Worm (Caenorhabditis elegans): ENCODE data around the gene pqn-73.

pqn-73 gene

DNA sequence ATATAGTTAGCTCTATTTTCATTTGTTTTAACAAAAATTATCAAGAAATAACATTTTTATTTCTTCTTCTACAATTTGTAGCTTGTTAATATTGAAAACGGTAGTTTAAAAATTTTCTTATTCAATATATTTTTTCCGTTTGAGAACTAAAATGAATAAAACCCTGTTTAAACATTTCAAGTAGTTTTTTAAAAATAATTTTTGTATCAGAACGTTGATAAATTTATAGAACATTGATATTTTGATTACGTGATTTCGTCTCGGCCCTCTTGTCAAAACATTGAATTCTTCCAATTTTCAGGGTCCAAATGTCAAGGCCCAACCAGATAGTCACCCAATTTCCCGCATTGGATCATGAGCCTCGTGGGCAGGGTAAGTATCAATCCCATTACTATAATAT lies at the start of gene pqn-73:
pqn-73 (plus strand) TSS at position 301 of the 400 bp plus-strand sequence.
- TF ChIP-seq nhr-67 (tag; optimal IDR thresholded peaks at IDR 0.05): no peak
- no peak for TF ChIP-seq nhr-77 (tag; optimal IDR thresholded peaks at IDR 0.05)
- TF ChIP-seq nhr-11 (tag; optimal IDR thresholded peaks at IDR 0.05): no peak
- no peak for TF ChIP-seq aly-2 (tag; optimal IDR thresholded peaks at IDR 0.05)
- no peak for TF ChIP-seq ztf-4 (tag; optimal IDR thresholded peaks at IDR 0.05)
- no peak for TF ChIP-seq elt-2 (tag; optimal IDR thresholded peaks at IDR 0.05)
- TF ChIP-seq lin-15B (tag; optimal IDR thresholded peaks at IDR 0.05): no peak
- no peak for TF ChIP-seq eor-1 (tag; optimal IDR thresholded peaks at IDR 0.05)
- TF ChIP-seq nhr-76 (tag; optimal IDR thresholded peaks at IDR 0.05): no peak
- no peak for TF ChIP-seq lsy-12 (tag; optimal IDR thresholded peaks at IDR 0.05)
- TF ChIP-seq ceh-9 (tag; optimal IDR thresholded peaks at IDR 0.05): no peak
- no peak for TF ChIP-seq elt-3 (tag; optimal IDR thresholded peaks at IDR 0.05)
- no peak for TF ChIP-seq ama-1 (optimal IDR thresholded peaks at IDR 0.05)
- TF ChIP-seq mdl-1 (tag; optimal IDR thresholded peaks at IDR 0.05): no peak
- no peak for TF ChIP-seq zag-1 (tag; optimal IDR thresholded peaks at IDR 0.05)
- TF ChIP-seq skn-1 (tag; optimal IDR thresholded peaks at IDR 0.05): no peak
- TF ChIP-seq fos-1 (tag; optimal IDR thresholded peaks at IDR 0.05): no peak
- TF ChIP-seq elt-1 (tag; optimal IDR thresholded peaks at IDR 0.05): no peak
- no peak for TF ChIP-seq fkh-2 (tag; optimal IDR thresholded peaks at IDR 0.05)

ce11 chrII:8494228-8494717 lies 46.2 kb upstream of the pqn-73 start, which contains the start of gene M05D6.9:
Gene M05D6.9, plus strand, starts transcription at chrII:8494278.
- TF ChIP-seq lsy-12 (tag; optimal IDR thresholded peaks at IDR 0.05) (no peak), egl-27 (tag; optimal IDR thresholded peaks at IDR 0.05) (no peak), nhr-67 (tag; optimal IDR thresholded peaks at IDR 0.05) (no peak), unc-39 (tag; optimal IDR thresholded peaks at IDR 0.05) (no peak), egl-5 (tag; optimal IDR thresholded peaks at IDR 0.05) (no peak), elt-1 (tag; optimal IDR thresholded peaks at IDR 0.05) (peak; percentile 51), R02D3.7 (tag; optimal IDR thresholded peaks at IDR 0.05) (no peak), nhr-25 (tag; optimal IDR thresholded peaks at IDR 0.05) (peak; percentile 1), eor-1 (tag; optimal IDR thresholded peaks at IDR 0.05) (no peak)

ce11 chrII:8496184-8496583 lies 44.3 kb upstream of the pqn-73 start:
- TF ChIP-seq egl-5 (tag; optimal IDR thresholded peaks at IDR 0.05) (peak; percentile 13), fkh-10 (GFP tag; optimal IDR thresholded peaks at IDR 0.05) (no peak), lin-39 (tag; optimal IDR thresholded peaks at IDR 0.05) (peak; percentile 31)

- TF ChIP-seq mdl-1 (tag; optimal IDR thresholded peaks at IDR 0.05) (no peak), daf-12 (tag; optimal IDR thresholded peaks at IDR 0.05) (no peak), ceh-28 (tag; optimal IDR thresholded peaks at IDR 0.05) (no peak), pqm-1 (tag; optimal IDR thresholded peaks at IDR 0.05) (no peak), sea-2 (GFP tag; optimal IDR thresholded peaks at IDR 0.05) (no peak), ama-1 (optimal IDR thresholded peaks at IDR 0.05) (no peak), ceh-9 (tag; optimal IDR thresholded peaks at IDR 0.05) (no peak), fkh-10 (GFP tag; optimal IDR thresholded peaks at IDR 0.05) (no peak), nhr-43 (tag; optimal IDR thresholded peaks at IDR 0.05; ENCODE audit: poor library complexity, severe bottlenecking) (no peak), R02D3.7 (tag; optimal IDR thresholded peaks at IDR 0.05) (no peak), elt-1 (tag; optimal IDR thresholded peaks at IDR 0.05) (no peak), eor-1 (tag; optimal IDR thresholded peaks at IDR 0.05) (no peak)
These were observed 42.3 kb upstream of the pqn-73 start for ce11 chrII:8498173-8498572.

DNA sequence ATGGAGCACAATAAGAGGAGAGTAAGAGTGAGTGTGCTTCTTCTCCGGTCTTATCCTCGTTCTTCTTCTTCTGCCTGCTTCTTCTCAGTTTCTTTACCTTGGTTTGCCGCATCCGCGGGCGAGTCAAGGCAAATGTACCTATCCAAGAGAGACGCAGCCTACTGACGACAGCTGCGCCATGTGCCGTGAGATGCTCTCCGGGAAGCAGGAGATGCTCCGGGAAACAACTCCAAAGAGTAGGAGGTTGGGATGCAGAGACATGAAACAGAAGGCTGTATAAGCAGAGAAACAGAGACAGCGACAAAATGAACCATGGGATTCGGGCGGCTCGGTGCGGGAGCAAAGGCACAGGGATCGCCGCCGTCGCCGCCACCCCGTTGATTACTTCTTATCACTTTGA lies 41.5 kb upstream of the pqn-73 start:
- no peak for TF ChIP-seq jun-1 (tag; optimal IDR thresholded peaks at IDR 0.05)
- TF ChIP-seq fkh-2 (tag; optimal IDR thresholded peaks at IDR 0.05): no peak
- no peak for TF ChIP-seq ceh-82 (tag; optimal IDR thresholded peaks at IDR 0.05)
- TF ChIP-seq nhr-12 (tag; optimal IDR thresholded peaks at IDR 0.05): no peak
- peak; percentile 18 for TF ChIP-seq lin-39 (tag; optimal IDR thresholded peaks at IDR 0.05)
- no peak for TF ChIP-seq unc-39 (tag; optimal IDR thresholded peaks at IDR 0.05)
- TF ChIP-seq hmg-11 (tag; optimal IDR thresholded peaks at IDR 0.05): no peak
